Worm (Caenorhabditis elegans) whole organism, L4 larva: Measurements from ENCODE around the gene F09E10.1.

Experiments
- D1046.2 ChIP-seq: fragments of 200-800 bp; sonication (Bioruptor generic); IDR thresholded peaks from 2 replicates; pipeline ENCODE4 v1.3.6; 2022; ENCODE audit warnings: missing genetic modification characterization, missing compliant biosample characterization
- F44E2.7 ChIP-seq: fragments of 200-800 bp; sonication (Bioruptor generic); IDR thresholded peaks from 2 replicates; pipeline ENCODE4 v2.1.2; 2022; ENCODE audit warnings: missing genetic modification characterization, missing compliant biosample characterization
- F49E8.2 ChIP-seq: sonication (generic microtip); optimal IDR thresholded peaks from 2 replicates; lab custom pipeline; 2016; ENCODE audit warnings: missing compliant biosample characterization, mild to moderate bottlenecking, missing genetic modification characterization, borderline replicate concordance
- T26A8.4 ChIP-seq: fragments of 200-800 bp; sonication (Bioruptor generic); IDR thresholded peaks from 2 replicates; pipeline ENCODE4 v1.3.6; 2022; ENCODE audit warnings: missing genetic modification characterization, missing compliant biosample characterization
- Y105C5A.15 ChIP-seq: fragments of 200-800 bp; sonication (Bioruptor generic); IDR thresholded peaks from 2 replicates; pipeline ENCODE4 v1.3.6; 2022; ENCODE audit warnings: missing genetic modification characterization, missing compliant biosample characterization
- Y48G9A.11 ChIP-seq: fragments of 200-800 bp; sonication (Bioruptor generic); IDR thresholded peaks from 2 replicates; pipeline ENCODE4 v1.3.6; 2022; ENCODE audit warnings: missing genetic modification reagents, missing genetic modification characterization, missing compliant biosample characterization
- Y75B8A.6 ChIP-seq: fragments of 200-800 bp; sonication (Bioruptor generic); IDR thresholded peaks from 2 replicates; pipeline ENCODE4 v1.3.6; 2022; ENCODE audit warnings: missing genetic modification reagents, missing genetic modification characterization, missing compliant biosample characterization
- aly-2 ChIP-seq: sonication (generic microtip); optimal IDR thresholded peaks from 2 replicates; lab custom pipeline; 2018; ENCODE audit warnings: missing biosample characterization, missing genetic modification characterization
- arid-1 ChIP-seq: fragments of 200-800 bp; sonication (Bioruptor generic); conservative IDR thresholded peaks from 2 replicates; pipeline ENCODE4 v1.3.6; 2022; ENCODE audit warnings: missing genetic modification reagents, missing genetic modification characterization, missing compliant biosample characterization
- attf-4 ChIP-seq: sonication (generic microtip); optimal IDR thresholded peaks from 3 replicates; lab custom pipeline; 2017; ENCODE audit warnings: missing biosample characterization, missing genetic modification characterization
- ceh-28 ChIP-seq: fragments of 150-350 bp; optimal IDR thresholded peaks from 2 replicates; lab custom pipeline; 2014; ENCODE audit warnings: missing biosample characterization, missing genetic modification reagents, missing genetic modification characterization
- ceh-44 ChIP-seq: fragments of 200-800 bp; sonication (Bioruptor generic); IDR thresholded peaks from 2 replicates; pipeline ENCODE4 v1.3.6; 2022; ENCODE audit warnings: missing genetic modification reagents, missing genetic modification characterization, missing compliant biosample characterization
- ceh-62 ChIP-seq: sonication (generic microtip); optimal IDR thresholded peaks from 2 replicates; lab custom pipeline; 2017; ENCODE audit warnings: missing biosample characterization, missing genetic modification characterization
- ceh-82 ChIP-seq: sonication (generic microtip); optimal IDR thresholded peaks from 2 replicates; lab custom pipeline; 2017; ENCODE audit warnings: missing biosample characterization, missing genetic modification characterization
- ces-1 ChIP-seq: fragments of 150-350 bp; sonication (generic microtip); optimal IDR thresholded peaks from 4 replicates; lab custom pipeline; 2014; ENCODE audit warnings: missing biosample characterization, missing genetic modification reagents, missing genetic modification characterization
- cey-2 ChIP-seq: sonication (generic microtip); optimal IDR thresholded peaks from 3 replicates; lab custom pipeline; 2017; ENCODE audit warnings: missing genetic modification characterization, mild to moderate bottlenecking, missing compliant biosample characterization, antibody characterized with exemption, borderline replicate concordance; ENCODE audit not compliant: insufficient read depth
- daf-12 ChIP-seq: fragments of 150-350 bp; optimal IDR thresholded peaks from 2 replicates; lab custom pipeline; 2014; ENCODE audit warnings: missing biosample characterization, missing genetic modification reagents, missing genetic modification characterization
- daf-8 ChIP-seq: fragments of 200-800 bp; sonication (Bioruptor generic); IDR thresholded peaks from 2 replicates; pipeline ENCODE4 v1.3.6; 2022; ENCODE audit warnings: missing genetic modification characterization, missing compliant biosample characterization
- dpl-1 ChIP-seq: fragments of 150-350 bp; optimal IDR thresholded peaks from 2 replicates; lab custom pipeline; 2014; ENCODE audit warnings: missing biosample characterization, missing genetic modification reagents, missing genetic modification characterization
- duxl-1 ChIP-seq: sonication (generic microtip); optimal IDR thresholded peaks from 2 replicates; lab custom pipeline; 2016; ENCODE audit warnings: mild to moderate bottlenecking, missing genetic modification characterization, moderate library complexity, missing compliant biosample characterization; ENCODE audit not compliant: poor library complexity
- dve-1 ChIP-seq: sonication (generic microtip); optimal IDR thresholded peaks from 2 replicates; lab custom pipeline; 2017; ENCODE audit warnings: antibody characterized with exemption, mild to moderate bottlenecking, missing genetic modification characterization, missing compliant biosample characterization; ENCODE audit not compliant: insufficient read depth
- egl-43 ChIP-seq: fragments of 200-800 bp; sonication (Bioruptor generic); IDR thresholded peaks from 2 replicates; pipeline ENCODE4 v1.3.6; 2022; ENCODE audit warnings: missing genetic modification reagents, missing genetic modification characterization, missing compliant biosample characterization
- hif-1 ChIP-seq, 2 experiments: sonication (generic microtip); optimal IDR thresholded peaks; 2 replicates each; lab custom pipeline; 2016 to 2017; ENCODE audit warnings: missing compliant biosample characterization in 2 of 2, missing genetic modification characterization in 2 of 2, missing genetic modification reagents in 2 of 2, missing genotype in 2 of 2, mild to moderate bottlenecking in 1 of 2
- hlh-11 ChIP-seq: fragments of 200-800 bp; sonication (Bioruptor generic); optimal IDR thresholded peaks from 2 replicates; lab custom pipeline; 2018; ENCODE audit warnings: mild to moderate bottlenecking, missing genetic modification characterization, missing compliant biosample characterization
- jun-1 ChIP-seq: fragments of 150-350 bp; optimal IDR thresholded peaks from 2 replicates; lab custom pipeline; 2014; ENCODE audit warnings: missing biosample characterization, missing genetic modification reagents, missing genetic modification characterization
- lsy-2 ChIP-seq, 2 experiments: fragments of 150-350 bp in 1 of 2; sonication (generic microtip) in 1 of 2; optimal IDR thresholded peaks; 2 replicates each; lab custom pipeline; 2014 to 2017; ENCODE audit warnings: missing biosample characterization in 2 of 2, missing genetic modification characterization in 2 of 2
- madf-5 ChIP-seq, 2 experiments: fragments of 200-800 bp; sonication (Bioruptor generic); IDR thresholded peaks; 2 replicates each; pipeline ENCODE4 v1.3.6; 2022; ENCODE audit warnings: missing compliant biosample characterization in 2 of 2, missing genetic modification characterization in 2 of 2
- mdt-29 ChIP-seq: fragments of 200-800 bp; sonication (Bioruptor generic); IDR thresholded peaks from 2 replicates; pipeline ENCODE4 v1.3.6; 2022; ENCODE audit warnings: missing genetic modification reagents, missing genetic modification characterization, missing compliant biosample characterization
- mep-1 ChIP-seq: fragments of 150-350 bp; sonication (generic microtip); optimal IDR thresholded peaks from 3 replicates; lab custom pipeline; 2014; ENCODE audit warnings: missing biosample characterization, missing genetic modification characterization
- nhr-10 ChIP-seq: fragments of 150-350 bp; optimal IDR thresholded peaks from 2 replicates; lab custom pipeline; 2014; ENCODE audit warnings: missing biosample characterization, missing genetic modification characterization
- nhr-102 ChIP-seq: sonication (generic microtip); optimal IDR thresholded peaks from 2 replicates; lab custom pipeline; 2016; ENCODE audit warnings: mild to moderate bottlenecking, missing genetic modification characterization, moderate library complexity, missing compliant biosample characterization
- nhr-111 ChIP-seq: fragments of 200-800 bp; sonication (Bioruptor generic); optimal IDR thresholded peaks from 2 replicates; lab custom pipeline; 2018; ENCODE audit warnings: mild to moderate bottlenecking, missing genetic modification characterization, missing compliant biosample characterization
- nhr-28 ChIP-seq: fragments of 150-350 bp; optimal IDR thresholded peaks from 2 replicates; lab custom pipeline; 2014; ENCODE audit warnings: missing biosample characterization, missing genetic modification characterization
- nhr-48 ChIP-seq: sonication (generic microtip); optimal IDR thresholded peaks from 2 replicates; lab custom pipeline; 2016; ENCODE audit warnings: mild to moderate bottlenecking, missing genetic modification characterization, missing compliant biosample characterization
- nhr-76 ChIP-seq: fragments of 150-350 bp; optimal IDR thresholded peaks from 2 replicates; lab custom pipeline; 2014; ENCODE audit warnings: missing biosample characterization, missing genetic modification characterization
- rbr-2 ChIP-seq: sonication (generic microtip); optimal IDR thresholded peaks from 2 replicates; lab custom pipeline; 2016; ENCODE audit warnings: missing genotype, missing genetic modification characterization, missing compliant biosample characterization
- set-16 ChIP-seq: fragments of 200-800 bp; sonication (Bioruptor generic); IDR thresholded peaks from 2 replicates; pipeline ENCODE4 v1.3.6; 2022; ENCODE audit warnings: missing genetic modification reagents, missing genetic modification characterization, missing compliant biosample characterization
- skn-1 ChIP-seq: fragments of 150-350 bp; optimal IDR thresholded peaks from 2 replicates; lab custom pipeline; 2014; ENCODE audit warnings: missing biosample characterization, missing genetic modification characterization
- snpc-1.2 ChIP-seq: fragments of 200-800 bp; sonication (Bioruptor generic); IDR thresholded peaks from 2 replicates; pipeline ENCODE4 v1.3.6; 2022; ENCODE audit warnings: missing genetic modification reagents, missing genetic modification characterization, missing compliant biosample characterization
- spr-3 ChIP-seq: fragments of 200-800 bp; sonication (Bioruptor generic); optimal IDR thresholded peaks from 2 replicates; lab custom pipeline; 2018; ENCODE audit warnings: mild to moderate bottlenecking, missing genetic modification characterization, missing compliant biosample characterization
- tra-1 ChIP-seq: fragments of 200-800 bp; sonication (Bioruptor generic); IDR thresholded peaks from 2 replicates; pipeline ENCODE4 v1.3.6; 2022; ENCODE audit warnings: missing genetic modification reagents, missing genetic modification characterization, missing compliant biosample characterization
- unc-62 ChIP-seq, 3 experiments: fragments of 150-350 bp in 1 of 3; sonication (generic microtip); optimal IDR thresholded peaks in 2 of 3; peaks in 1 of 3; 1 replicate in 1 of 3; 2 replicates in 2 of 3; lab custom pipeline; 2014 to 2017; ENCODE audit warnings: missing biosample characterization in 3 of 3, missing genetic modification characterization in 3 of 3, missing genetic modification reagents in 3 of 3, missing genotype in 1 of 3
- vab-7 ChIP-seq: fragments of 200-800 bp; sonication (Bioruptor generic); IDR thresholded peaks from 2 replicates; pipeline ENCODE4 v1.3.6; 2022; ENCODE audit warnings: missing genetic modification reagents, missing genetic modification characterization, missing compliant biosample characterization
- ztf-11 ChIP-seq: fragments of 150-350 bp; optimal IDR thresholded peaks from 2 replicates; lab custom pipeline; 2014; ENCODE audit warnings: missing biosample characterization, missing genetic modification characterization
- ztf-7 ChIP-seq: fragments of 150-350 bp; optimal IDR thresholded peaks from 2 replicates; lab custom pipeline; 2014; ENCODE audit warnings: missing biosample characterization, missing genetic modification characterization

F09E10.1 gene

ce11 chrX:1499499-1499898, 3.1 kb upstream of the F09E10.1 start:
- TF ChIP-seq T26A8.4, result no peak
- TF ChIP-seq skn-1 (tag; lab: Kevin White, UChicago), result no peak
- TF ChIP-seq ztf-11, result no peak
- no peak for TF ChIP-seq nhr-111
- TF ChIP-seq daf-12 (tag; lab: Kevin White, UChicago), result no peak
- TF ChIP-seq ceh-28, result no peak
- TF ChIP-seq arid-1 (GFP tag; lab: Robert Waterston, UW), result no peak
- no peak for TF ChIP-seq dpl-1 (GFP tag; lab: Kevin White, UChicago)
- no peak for TF ChIP-seq rbr-2 (tag; lab: Kevin White, UChicago)
- TF ChIP-seq duxl-1 (tag; lab: Kevin White, UChicago), result no peak
- TF ChIP-seq madf-5 (GFP tag; IDR thresholded peaks at IDR 0.05; lab: Robert Waterston, UW), result no peak
- no peak for TF ChIP-seq attf-4 (tag; lab: Kevin White, UChicago)
- no peak for TF ChIP-seq hlh-11
- no peak for TF ChIP-seq mdt-29 (GFP tag; lab: Robert Waterston, UW)
- TF ChIP-seq hif-1 (tag; optimal IDR thresholded peaks at IDR 0.05; lab: Kevin White, UChicago), result no peak
- TF ChIP-seq D1046.2, result no peak
- TF ChIP-seq spr-3, result no peak
- TF ChIP-seq ceh-62 (tag; lab: Kevin White, UChicago), result no peak
- TF ChIP-seq ztf-7 (tag; lab: Kevin White, UChicago), result no peak

- TF ChIP-seq egl-43 (no peak), ceh-62 (tag; lab: Kevin White, UChicago) (no peak), Y75B8A.6 (no peak), ceh-82 (no peak), cey-2 (tag; lab: Kevin White, UChicago) (no peak), rbr-2 (tag; lab: Kevin White, UChicago) (no peak), dve-1 (tag; lab: Kevin White, UChicago) (no peak), F44E2.7 (GFP tag; lab: Robert Waterston, UW) (no peak), mep-1 (tag; lab: Kevin White, UChicago) (no peak), snpc-1.2 (GFP tag; lab: Robert Waterston, UW) (no peak), ces-1 (GFP tag; lab: Kevin White, UChicago) (no peak)
Observed at ce11 chrX:1501752-1502151, 838 bp upstream of the F09E10.1 start, which contains the start of gene F09E10.7. TSS of gene F09E10.7 (minus strand) at chrX:1501852.

ce11 chrX:1502914-1503313, 324 bp downstream of the F09E10.1 start:
- no peak for TF ChIP-seq nhr-28 (tag; lab: Kevin White, UChicago)
- 0 out of 2 replicates have a peak, but pooled peaks have one; percentile 50 for TF ChIP-seq egl-43
- no peak for TF ChIP-seq tra-1 (GFP tag; lab: Robert Waterston, UW)
- peak; percentile 61 for TF ChIP-seq set-16 (GFP tag; lab: Robert Waterston, UW)

- TF ChIP-seq spr-3 (no peak), jun-1 (tag; lab: Kevin White, UChicago) (no peak), Y105C5A.15 (GFP tag; lab: Robert Waterston, UW) (no peak), nhr-48 (tag; lab: Kevin White, UChicago) (no peak), F49E8.2 (tag; lab: Kevin White, UChicago) (no peak), set-16 (GFP tag; lab: Robert Waterston, UW) (no peak), aly-2 (tag; lab: Kevin White, UChicago) (no peak), unc-62 (GFP tag; optimal IDR thresholded peaks at IDR 0.05 in 1 of 2; lab: Kevin White, UChicago) (peak; percentile 36 to 98), unc-62 (tag; optimal IDR thresholded peaks at IDR 0.05; lab: Kevin White, UChicago) (peak; percentile 20), vab-7 (0 out of 2 replicates have a peak, but pooled peaks have one; percentile 3), lsy-2 (tag; optimal IDR thresholded peaks at IDR 0.05; lab: Kevin White, UChicago) (peak; percentile 27 to 54), nhr-10 (tag; lab: Kevin White, UChicago) (peak; percentile 84), nhr-76 (tag; lab: Kevin White, UChicago) (no peak), daf-8 (GFP tag; lab: Robert Waterston, UW) (no peak), ceh-44 (GFP tag; lab: Robert Waterston, UW) (no peak), Y48G9A.11 (GFP tag; lab: Robert Waterston, UW) (no peak), nhr-102 (tag; lab: Kevin White, UChicago) (peak; percentile 17)
Observed at ce11 chrX:1503698-1504501, 1.3 kb downstream of the F09E10.1 start.
